Worm (Caenorhabditis elegans) whole organism, L2 larva: ENCODE measurements around the gene lipl-2.

Experiments used
- R02D3.7 ChIP-seq: fragments of 150-350 bp; optimal IDR thresholded peaks from 2 replicates; lab custom pipeline; 2014; ENCODE audit warnings: missing biosample characterization, missing genetic modification characterization
- alr-1 ChIP-seq: fragments of 150-350 bp; optimal IDR thresholded peaks from 2 replicates; lab custom pipeline; 2014; ENCODE audit warnings: missing biosample characterization, missing genetic modification characterization
- ama-1 ChIP-seq: fragments of 150-350 bp; optimal IDR thresholded peaks from 2 replicates; lab custom pipeline; 2018; ENCODE audit warnings: inconsistent platforms
- ceh-16 ChIP-seq: fragments of 150-350 bp; optimal IDR thresholded peaks from 2 replicates; lab custom pipeline; 2014; ENCODE audit warnings: missing biosample characterization, missing genetic modification characterization
- egl-27 ChIP-seq: sonication (generic microtip); optimal IDR thresholded peaks from 3 replicates; lab custom pipeline; 2017; ENCODE audit warnings: missing biosample characterization, missing genetic modification reagents, missing genetic modification characterization
- fos-1 ChIP-seq: fragments of 150-350 bp; optimal IDR thresholded peaks from 2 replicates; lab custom pipeline; 2014; ENCODE audit warnings: missing biosample characterization, missing genetic modification characterization
- mbf-1 ChIP-seq: sonication (generic microtip); optimal IDR thresholded peaks from 2 replicates; lab custom pipeline; 2017; ENCODE audit warnings: missing biosample characterization, missing genetic modification characterization
- mdl-1 ChIP-seq, 2 experiments: fragments of 150-350 bp in 1 of 2; sonication (generic microtip) in 1 of 2; optimal IDR thresholded peaks; 2 replicates each; lab custom pipeline; 2017; ENCODE audit warnings: missing biosample characterization in 2 of 2, missing genetic modification characterization in 2 of 2
- nhr-237 ChIP-seq: fragments of 150-350 bp; optimal IDR thresholded peaks from 2 replicates; lab custom pipeline; 2014; ENCODE audit warnings: missing biosample characterization, missing genetic modification characterization
- nhr-6 ChIP-seq: fragments of 150-350 bp; optimal IDR thresholded peaks from 2 replicates; lab custom pipeline; 2014; ENCODE audit warnings: missing biosample characterization, missing genetic modification characterization
- zag-1 ChIP-seq: fragments of 150-350 bp; optimal IDR thresholded peaks from 2 replicates; lab custom pipeline; 2014; ENCODE audit warnings: missing biosample characterization, missing genetic modification characterization
- ztf-11 ChIP-seq: sonication (generic microtip); optimal IDR thresholded peaks from 2 replicates; lab custom pipeline; 2017; ENCODE audit warnings: missing biosample characterization, missing genetic modification characterization

DNA sequence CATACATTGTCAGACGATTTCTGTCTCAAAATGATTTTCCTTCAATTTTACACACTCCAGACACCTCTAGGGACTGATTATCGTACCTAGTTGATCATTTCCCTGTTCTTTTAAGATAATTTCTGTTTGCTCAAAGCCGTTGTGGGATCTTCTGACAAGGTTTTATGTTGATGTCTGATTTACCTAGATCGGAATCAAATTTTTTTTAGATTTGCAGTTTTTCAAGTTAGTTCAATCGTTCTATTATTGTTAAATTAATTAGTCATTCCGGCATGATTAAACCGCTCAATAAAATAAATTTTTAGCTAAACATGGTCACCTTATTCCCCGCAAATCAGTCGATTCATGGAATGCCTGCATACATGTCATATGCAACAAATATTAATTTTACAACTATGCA is 22.2 kb downstream of the lipl-2 start, which contains the start of gene sru-30:
- TF ChIP-seq nhr-6 (tag; lab: Kevin White, UChicago) (no peak), ama-1 (lab: Kevin White, UChicago) (no peak), mbf-1 (tag; lab: Kevin White, UChicago) (no peak), nhr-237 (no peak), zag-1 (no peak), ztf-11 (tag; lab: Kevin White, UChicago) (no peak), egl-27 (tag; lab: Kevin White, UChicago) (no peak), R02D3.7 (tag; lab: Kevin White, UChicago) (no peak), fos-1 (no peak), ceh-16 (tag; lab: Kevin White, UChicago) (no peak), alr-1 (no peak), mdl-1 (tag; optimal IDR thresholded peaks at IDR 0.05; lab: Kevin White, UChicago) (no peak)
